Worm (Caenorhabditis elegans) whole organism, late embryonic: ENCODE measurements around the gene acs-22.

Experiments
- C38D4.7 ChIP-seq: fragments of 200-800 bp; sonication (Bioruptor generic); optimal IDR thresholded peaks from 2 replicates; lab custom pipeline; 2018; ENCODE audit warnings: mild to moderate bottlenecking, missing genetic modification characterization, moderate library complexity, missing compliant biosample characterization
- F13H6.1 ChIP-seq: sonication (generic microtip); optimal IDR thresholded peaks from 2 replicates; lab custom pipeline; 2016; ENCODE audit warnings: missing genetic modification characterization, missing compliant biosample characterization
- K02D7.2 ChIP-seq: sonication (generic microtip); optimal IDR thresholded peaks from 2 replicates; lab custom pipeline; 2017; ENCODE audit warnings: mild to moderate bottlenecking, missing genetic modification characterization, missing compliant biosample characterization
- K09A11.1 ChIP-seq: sonication (generic microtip); optimal IDR thresholded peaks from 2 replicates; lab custom pipeline; 2017; ENCODE audit warnings: antibody characterized with exemption, mild to moderate bottlenecking, missing genetic modification characterization, missing compliant biosample characterization; ENCODE audit not compliant: insufficient read depth
- T23F11.4 ChIP-seq: fragments of 200-800 bp; sonication (Bioruptor generic); optimal IDR thresholded peaks from 2 replicates; lab custom pipeline; 2018; ENCODE audit warnings: mild to moderate bottlenecking, missing genetic modification characterization, missing compliant biosample characterization
- Y22D7AL.16 ChIP-seq: sonication (generic microtip); optimal IDR thresholded peaks from 2 replicates; lab custom pipeline; 2016; ENCODE audit warnings: missing genetic modification characterization, missing compliant biosample characterization
- ahr-1 ChIP-seq: sonication (generic microtip); optimal IDR thresholded peaks from 2 replicates; lab custom pipeline; 2016; ENCODE audit warnings: missing genetic modification characterization, missing compliant biosample characterization
- ama-1 ChIP-seq: fragments of 150-350 bp; optimal IDR thresholded peaks from 2 replicates; lab custom pipeline; 2014
- ceh-19 ChIP-seq: fragments of 200-800 bp; sonication (Bioruptor generic); optimal IDR thresholded peaks from 2 replicates; lab custom pipeline; 2018; ENCODE audit warnings: mild to moderate bottlenecking, missing genetic modification characterization, missing compliant biosample characterization
- ceh-2 ChIP-seq: sonication (generic microtip); optimal IDR thresholded peaks from 2 replicates; lab custom pipeline; 2016; ENCODE audit warnings: missing genotype, missing genetic modification characterization, missing compliant biosample characterization
- ceh-30 ChIP-seq: fragments of 150-350 bp; optimal IDR thresholded peaks from 2 replicates; lab custom pipeline; 2014; ENCODE audit warnings: missing biosample characterization, missing genetic modification characterization
- ceh-31 ChIP-seq: sonication (generic microtip); optimal IDR thresholded peaks from 2 replicates; lab custom pipeline; 2016; ENCODE audit warnings: missing genetic modification characterization, missing compliant biosample characterization
- ceh-34 ChIP-seq: sonication (generic microtip); optimal IDR thresholded peaks from 2 replicates; lab custom pipeline; 2016; ENCODE audit warnings: mild to moderate bottlenecking, missing genetic modification characterization, missing compliant biosample characterization
- ceh-6 ChIP-seq: fragments of 200-800 bp; sonication (Bioruptor generic); optimal IDR thresholded peaks from 2 replicates; lab custom pipeline; 2018; ENCODE audit warnings: mild to moderate bottlenecking, missing genetic modification characterization, missing compliant biosample characterization
- che-1 ChIP-seq: sonication (generic microtip); optimal IDR thresholded peaks from 2 replicates; lab custom pipeline; 2016; ENCODE audit warnings: mild to moderate bottlenecking, missing genetic modification characterization, missing compliant biosample characterization
- dmd-4 ChIP-seq: sonication (generic microtip); optimal IDR thresholded peaks from 2 replicates; lab custom pipeline; 2016; ENCODE audit warnings: borderline replicate concordance, missing genetic modification characterization, missing compliant biosample characterization
- elt-2 ChIP-seq: sonication (generic microtip); optimal IDR thresholded peaks from 2 replicates; lab custom pipeline; 2016; ENCODE audit warnings: missing genetic modification reagents, missing genetic modification characterization, missing compliant biosample characterization
- elt-4 ChIP-seq: sonication (generic microtip); optimal IDR thresholded peaks from 2 replicates; lab custom pipeline; 2016; ENCODE audit warnings: missing genetic modification characterization, missing compliant biosample characterization
- ets-4 ChIP-seq: sonication (generic microtip); optimal IDR thresholded peaks from 2 replicates; lab custom pipeline; 2016; ENCODE audit warnings: missing genetic modification characterization, missing compliant biosample characterization
- eyg-1 ChIP-seq: sonication (generic microtip); optimal IDR thresholded peaks from 2 replicates; lab custom pipeline; 2016; ENCODE audit warnings: missing genotype, missing genetic modification characterization, missing compliant biosample characterization
- fax-1 ChIP-seq: sonication (generic microtip); optimal IDR thresholded peaks from 2 replicates; lab custom pipeline; 2016; ENCODE audit warnings: missing genotype, missing genetic modification characterization, missing compliant biosample characterization
- fkh-10 ChIP-seq: fragments of 150-350 bp; optimal IDR thresholded peaks from 2 replicates; lab custom pipeline; 2014; ENCODE audit warnings: missing biosample characterization, missing genetic modification reagents, missing genetic modification characterization
- fkh-6 ChIP-seq: sonication (generic microtip); optimal IDR thresholded peaks from 2 replicates; lab custom pipeline; 2016; ENCODE audit warnings: missing genetic modification characterization, missing compliant biosample characterization
- gmeb-2 ChIP-seq: sonication (generic microtip); optimal IDR thresholded peaks from 2 replicates; lab custom pipeline; 2016; ENCODE audit warnings: missing genetic modification characterization, inconsistent platforms, missing compliant biosample characterization
- hlh-13 ChIP-seq: fragments of 200-800 bp; sonication (Bioruptor generic); optimal IDR thresholded peaks from 2 replicates; lab custom pipeline; 2018; ENCODE audit warnings: mild to moderate bottlenecking, missing genetic modification characterization, missing compliant biosample characterization
- hlh-15 ChIP-seq: sonication (generic microtip); optimal IDR thresholded peaks from 2 replicates; lab custom pipeline; 2016; ENCODE audit warnings: missing genetic modification characterization, missing compliant biosample characterization
- hlh-30 ChIP-seq: sonication (generic microtip); optimal IDR thresholded peaks from 2 replicates; lab custom pipeline; 2017; ENCODE audit warnings: antibody characterized with exemption, missing genetic modification characterization, missing compliant biosample characterization; ENCODE audit not compliant: insufficient read depth
- hlh-6 ChIP-seq: sonication (generic microtip); optimal IDR thresholded peaks from 2 replicates; lab custom pipeline; 2016; ENCODE audit warnings: missing genotype, missing genetic modification characterization, missing compliant biosample characterization
- hlh-8 ChIP-seq: sonication (generic microtip); optimal IDR thresholded peaks from 2 replicates; lab custom pipeline; 2016; ENCODE audit warnings: missing genotype, missing genetic modification characterization, missing compliant biosample characterization
- lin-11 ChIP-seq: fragments of 200-800 bp; sonication (Bioruptor generic); optimal IDR thresholded peaks from 2 replicates; lab custom pipeline; 2018; ENCODE audit warnings: mild to moderate bottlenecking, missing genetic modification characterization, missing compliant biosample characterization
- madf-2 ChIP-seq: sonication (generic microtip); optimal IDR thresholded peaks from 2 replicates; lab custom pipeline; 2017; ENCODE audit warnings: missing genetic modification characterization, missing compliant biosample characterization
- nhr-232 ChIP-seq: sonication (generic microtip); optimal IDR thresholded peaks from 2 replicates; lab custom pipeline; 2016; ENCODE audit warnings: missing genetic modification characterization, missing compliant biosample characterization
- odd-2 ChIP-seq: sonication (generic microtip); optimal IDR thresholded peaks from 2 replicates; lab custom pipeline; 2017; ENCODE audit warnings: antibody characterized with exemption, mild to moderate bottlenecking, missing genetic modification characterization, missing compliant biosample characterization
- pha-2 ChIP-seq: sonication (generic microtip); optimal IDR thresholded peaks from 2 replicates; lab custom pipeline; 2017; ENCODE audit warnings: mild to moderate bottlenecking, missing genetic modification characterization, missing compliant biosample characterization
- pros-1 ChIP-seq: fragments of 150-350 bp; optimal IDR thresholded peaks from 2 replicates; lab custom pipeline; 2014; ENCODE audit warnings: missing biosample characterization, missing genetic modification reagents, missing genetic modification characterization
- ref-2 ChIP-seq: sonication (generic microtip); optimal IDR thresholded peaks from 2 replicates; lab custom pipeline; 2016; ENCODE audit warnings: missing genetic modification characterization, missing compliant biosample characterization
- rnt-1 ChIP-seq: sonication (generic microtip); optimal IDR thresholded peaks from 2 replicates; lab custom pipeline; 2016; ENCODE audit warnings: missing genetic modification characterization, missing compliant biosample characterization
- sdc-2 ChIP-seq: sonication (generic microtip); optimal IDR thresholded peaks from 2 replicates; lab custom pipeline; 2016; ENCODE audit warnings: missing genotype, missing genetic modification characterization, missing compliant biosample characterization
- sox-4 ChIP-seq: sonication (generic microtip); optimal IDR thresholded peaks from 2 replicates; lab custom pipeline; 2017; ENCODE audit warnings: mild to moderate bottlenecking, missing genetic modification characterization, inconsistent platforms, missing compliant biosample characterization
- tbx-2 ChIP-seq: sonication (generic microtip); optimal IDR thresholded peaks from 2 replicates; lab custom pipeline; 2016; ENCODE audit warnings: missing genetic modification characterization, missing compliant biosample characterization
- ttx-3 ChIP-seq: sonication (generic microtip); optimal IDR thresholded peaks from 2 replicates; lab custom pipeline; 2016; ENCODE audit warnings: missing genetic modification reagents, missing genetic modification characterization, missing compliant biosample characterization
- unc-3 ChIP-seq, 2 experiments: fragments of 200-800 bp in 1 of 2; sonication (Bioruptor generic) in 1 of 2; sonication (generic microtip) in 1 of 2; conservative IDR thresholded peaks in 1 of 2; optimal IDR thresholded peaks in 1 of 2; 2 replicates each; pipeline versions ENCODE4 v1.3.6 to Lab custom; 2016 to 2022; ENCODE audit warnings: missing compliant biosample characterization in 2 of 2, missing genetic modification characterization in 2 of 2, missing genetic modification reagents in 1 of 2
- unc-42 ChIP-seq: sonication (generic microtip); optimal IDR thresholded peaks from 2 replicates; lab custom pipeline; 2016; ENCODE audit warnings: missing genotype, missing genetic modification characterization, missing compliant biosample characterization
- zip-5 ChIP-seq: sonication (generic microtip); optimal IDR thresholded peaks from 2 replicates; lab custom pipeline; 2016; ENCODE audit warnings: missing genetic modification characterization, missing compliant biosample characterization
- ztf-16 ChIP-seq: sonication (generic microtip); optimal IDR thresholded peaks from 2 replicates; lab custom pipeline; 2017; ENCODE audit warnings: missing genetic modification characterization, missing compliant biosample characterization

acs-22 gene

DNA sequence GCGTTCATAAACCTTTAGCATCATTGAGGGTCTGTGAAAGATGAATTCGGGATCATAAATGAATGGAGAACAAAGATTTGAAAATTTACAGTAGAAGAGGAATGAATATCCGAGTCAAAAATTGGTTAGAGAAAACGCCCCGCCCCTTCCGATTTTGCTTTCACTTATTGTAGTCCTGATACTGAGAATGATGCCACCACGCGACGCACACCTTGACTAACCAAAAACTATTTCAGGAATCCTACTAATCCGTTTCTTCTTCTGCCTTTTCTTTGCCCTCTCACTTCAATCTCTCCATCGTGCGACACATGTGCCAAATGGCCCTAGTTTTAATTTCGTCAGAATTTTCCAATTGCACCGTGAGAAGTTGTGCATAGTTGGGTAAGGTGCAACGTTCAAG lies 32.5 kb downstream of the acs-22 start:
- no peak for TF ChIP-seq K09A11.1
- no peak for TF ChIP-seq ceh-6 (GFP tag; lab: Kevin White, UChicago)
- TF ChIP-seq ttx-3 (tag; lab: Kevin White, UChicago), result no peak
- TF ChIP-seq K02D7.2 (tag; lab: Kevin White, UChicago), result no peak
- TF ChIP-seq F13H6.1 (tag; lab: Kevin White, UChicago), result no peak
- no peak for TF ChIP-seq nhr-232
- TF ChIP-seq hlh-8 (tag; lab: Kevin White, UChicago), result no peak
- TF ChIP-seq pros-1, result no peak

DNA sequence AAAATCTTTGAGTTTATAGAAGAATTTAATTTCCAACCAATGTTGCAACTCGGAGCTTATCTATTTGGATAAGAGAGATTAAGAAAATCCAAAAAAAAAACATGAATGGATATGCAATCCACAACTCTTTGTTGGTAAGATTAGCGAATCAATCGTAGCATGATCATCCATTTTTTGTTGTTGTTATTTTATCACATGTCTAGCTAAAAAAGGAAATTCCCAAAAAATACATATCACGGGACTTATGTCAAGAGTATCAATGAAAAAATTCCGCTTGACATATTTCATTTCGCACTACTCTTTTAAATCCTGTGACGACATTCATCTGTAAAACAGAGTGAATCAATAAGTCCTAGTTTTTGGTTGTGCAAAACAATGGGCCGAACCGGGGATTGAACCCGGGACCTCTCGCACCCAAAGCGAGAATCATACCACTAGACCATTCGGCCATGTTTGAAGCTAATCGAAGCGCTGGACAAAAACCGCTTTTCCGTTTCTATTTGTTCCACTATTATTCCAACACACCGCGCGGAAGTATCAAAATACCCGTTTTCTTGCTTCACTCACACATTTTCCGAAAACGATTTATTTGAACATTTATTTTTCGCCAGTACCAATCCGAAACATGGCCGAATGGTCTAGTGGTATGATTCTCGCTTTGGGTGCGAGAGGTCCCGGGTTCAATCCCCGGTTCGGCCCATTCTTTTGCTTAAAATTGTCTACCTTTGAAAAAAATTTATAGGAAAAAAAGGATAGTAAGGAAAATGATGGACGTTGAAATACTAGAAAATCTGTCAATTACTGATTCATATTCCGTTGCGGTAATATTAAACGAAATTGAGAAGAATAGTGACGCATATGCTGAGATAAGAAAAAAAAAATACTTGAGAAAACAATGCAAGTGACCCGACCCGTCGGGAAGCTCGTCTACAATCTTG lies 38.4 kb downstream of the acs-22 start:
- TF ChIP-seq C38D4.7 (GFP tag; lab: Kevin White, UChicago), result no peak
- no peak for TF ChIP-seq gmeb-2 (tag; lab: Kevin White, UChicago)
- no peak for TF ChIP-seq fkh-6 (tag; lab: Kevin White, UChicago)
- peak; percentile 35 for TF ChIP-seq lin-11 (tag; lab: Kevin White, UChicago)
- TF ChIP-seq ceh-31 (tag; lab: Kevin White, UChicago), result peak; percentile 30
- peak; percentile 35 for TF ChIP-seq dmd-4 (tag; lab: Kevin White, UChicago)
- TF ChIP-seq tbx-2 (tag; lab: Kevin White, UChicago), result no peak
- TF ChIP-seq madf-2 (tag; lab: Kevin White, UChicago), result no peak
- peak; percentile 5 for TF ChIP-seq ztf-16
- TF ChIP-seq nhr-232, result no peak
- peak; percentile 15 for TF ChIP-seq ceh-19 (GFP tag; lab: Kevin White, UChicago)
- no peak for TF ChIP-seq K09A11.1
- TF ChIP-seq sox-4 (tag; lab: Kevin White, UChicago), result peak; percentile 31
- no peak for TF ChIP-seq ama-1
- TF ChIP-seq che-1 (tag; lab: Kevin White, UChicago), result peak; percentile 50
- TF ChIP-seq sdc-2 (tag; lab: Kevin White, UChicago), result peak; percentile 21
- no peak for TF ChIP-seq Y22D7AL.16 (tag; lab: Kevin White, UChicago)
- TF ChIP-seq ceh-2, result peak; percentile 7
- TF ChIP-seq hlh-6 (tag; lab: Kevin White, UChicago), result peak; percentile 42
- TF ChIP-seq ref-2, result peak; percentile 34
- no peak for TF ChIP-seq K02D7.2 (tag; lab: Kevin White, UChicago)

- TF ChIP-seq fkh-10 (no peak), elt-2 (tag; lab: Kevin White, UChicago) (peak; percentile 45), ceh-31 (tag; lab: Kevin White, UChicago) (peak; percentile 6), ahr-1 (tag; lab: Kevin White, UChicago) (no peak), gmeb-2 (tag; lab: Kevin White, UChicago) (peak; percentile 50), eyg-1 (tag; lab: Kevin White, UChicago) (no peak), ceh-19 (GFP tag; lab: Kevin White, UChicago) (peak; percentile 20), ets-4 (no peak), hlh-8 (tag; lab: Kevin White, UChicago) (peak; percentile 8), fax-1 (peak; percentile 36), nhr-232 (peak; percentile 29), unc-42 (tag; lab: Kevin White, UChicago) (peak; percentile 12), hlh-15 (tag; lab: Kevin White, UChicago) (no peak), C38D4.7 (GFP tag; lab: Kevin White, UChicago) (peak; percentile 60), unc-3 (GFP tag; conservative IDR thresholded peaks at IDR 0.05; lab: Robert Waterston, UW) (no peak), unc-3 (tag; optimal IDR thresholded peaks at IDR 0.05; lab: Kevin White, UChicago) (no peak), hlh-30 (tag; lab: Kevin White, UChicago) (no peak), odd-2 (tag; lab: Kevin White, UChicago) (peak; percentile 11), zip-5 (tag; lab: Kevin White, UChicago) (no peak), tbx-2 (tag; lab: Kevin White, UChicago) (peak; percentile 21), ceh-34 (tag; lab: Kevin White, UChicago) (no peak), hlh-13 (GFP tag; lab: Kevin White, UChicago) (peak; percentile 32), ceh-30 (tag; lab: Kevin White, UChicago) (no peak), ceh-2 (peak; percentile 27), pros-1 (no peak), ama-1 (no peak), K02D7.2 (tag; lab: Kevin White, UChicago) (peak; percentile 7), sdc-2 (tag; lab: Kevin White, UChicago) (peak; percentile 31), pha-2 (tag; lab: Kevin White, UChicago) (no peak), elt-4 (tag; lab: Kevin White, UChicago) (no peak), fkh-6 (tag; lab: Kevin White, UChicago) (no peak), F13H6.1 (tag; lab: Kevin White, UChicago) (no peak), rnt-1 (tag; lab: Kevin White, UChicago) (peak; percentile 7), T23F11.4 (peak; percentile 19)
These were observed 40.5 kb downstream of the acs-22 start for ce11 chrX:8971461-8971860.
